Worm (Caenorhabditis elegans): ENCODE measurements around the gene rad-50.

ce11 chrV:12213027-12213426, 32.4 kb upstream of the rad-50 start, which contains the start of gene vab-8:
- TF ChIP-seq D2030.7 (GFP tag; IDR thresholded peaks at IDR 0.05) (no peak), egl-18 (GFP tag; IDR thresholded peaks at IDR 0.05) (no peak), pha-4 (tag; optimal IDR thresholded peaks at IDR 0.05) (no peak), snpc-4 (GFP tag; optimal IDR thresholded peaks at IDR 0.05) (no peak), snpc-4 (tag; optimal IDR thresholded peaks at IDR 0.05) (no peak), let-526 (GFP tag; IDR thresholded peaks at IDR 0.05) (no peak)

Measured in whole organism, young adult.